Worm (Caenorhabditis elegans) whole organism, L2 larva: ENCODE data around the gene sng-1.

ENCODE experiments used
- elt-1 ChIP-seq: fragments of 150-350 bp; optimal IDR thresholded peaks from 2 replicates; lab custom pipeline; 2014; ENCODE audit warnings: missing biosample characterization, missing genetic modification characterization
- mab-5 ChIP-seq: fragments of 150-350 bp; optimal IDR thresholded peaks from 2 replicates; lab custom pipeline; 2014; ENCODE audit warnings: missing biosample characterization, missing genetic modification characterization

- no peak for TF ChIP-seq mab-5 (tag; lab: Kevin White, UChicago)
- TF ChIP-seq elt-1 (tag; lab: Kevin White, UChicago): no peak
These were observed 49.5 kb downstream of the sng-1 start, which contains the start of gene npr-8 for ce11 chrX:7376941-7377340.
